Fruit fly (Drosophila melanogaster) whole organism, embryonic: ENCODE results near the gene CG33934.

Source experiments
- CG10147 ChIP-seq: fragments of 200-800 bp; sonication (Bioruptor generic); optimal IDR thresholded peaks from 2 replicates; lab custom pipeline; 2019; ENCODE audit warnings: missing biosample characterization, mild to moderate bottlenecking, missing genetic modification characterization, moderate library complexity
- CG11398 ChIP-seq: fragments of 200-800 bp; sonication (Bioruptor generic); optimal IDR thresholded peaks from 2 replicates; lab custom pipeline; 2016; ENCODE audit warnings: missing biosample characterization, missing genetic modification characterization
- CG12071 ChIP-seq: fragments of 200-800 bp; sonication (Bioruptor generic); optimal IDR thresholded peaks from 3 replicates; lab custom pipeline; 2018; ENCODE audit warnings: missing biosample characterization, mild to moderate bottlenecking, missing genetic modification characterization
- CG12744 ChIP-seq: fragments of 200-800 bp; sonication (Bioruptor generic); optimal IDR thresholded peaks from 2 replicates; lab custom pipeline; 2016; ENCODE audit warnings: missing biosample characterization, missing genetic modification characterization
- CG13296 ChIP-seq: fragments of 200-800 bp; sonication (Bioruptor generic); optimal IDR thresholded peaks from 3 replicates; lab custom pipeline; 2018; ENCODE audit warnings: missing biosample characterization, mild to moderate bottlenecking, missing genetic modification characterization
- CG17802 ChIP-seq: fragments of 200-800 bp; sonication (Bioruptor generic); optimal IDR thresholded peaks from 2 replicates; lab custom pipeline; 2018; ENCODE audit warnings: missing biosample characterization, mild to moderate bottlenecking, missing genetic modification characterization, moderate library complexity
- CG2712 ChIP-seq: fragments of 200-800 bp; optimal IDR thresholded peaks from 3 replicates; lab custom pipeline; 2019; ENCODE audit warnings: missing biosample characterization, mild to moderate bottlenecking, missing genetic modification characterization, moderate library complexity
- CG31224 ChIP-seq: fragments of 200-800 bp; sonication (Bioruptor generic); IDR thresholded peaks from 2 replicates; pipeline ENCODE4 v1.3.6; 2022; ENCODE audit warnings: missing biosample characterization, missing genetic modification characterization
- CG33213 ChIP-seq: fragments of 200-800 bp; sonication (Bioruptor generic); optimal IDR thresholded peaks from 3 replicates; lab custom pipeline; 2016; ENCODE audit warnings: missing biosample characterization, missing genetic modification characterization
- CG3407 ChIP-seq: fragments of 200-800 bp; sonication (Bioruptor generic); optimal IDR thresholded peaks from 2 replicates; lab custom pipeline; 2018; ENCODE audit warnings: missing biosample characterization, mild to moderate bottlenecking, missing genetic modification characterization
- CG34422 ChIP-seq: fragments of 200-800 bp; sonication (Bioruptor generic); IDR thresholded peaks from 3 replicates; pipeline ENCODE4 v1.3.6; 2022; ENCODE audit warnings: missing biosample characterization, missing genetic modification characterization
- CG3838 ChIP-seq: fragments of 200-800 bp; sonication (Bioruptor generic); optimal IDR thresholded peaks from 3 replicates; lab custom pipeline; 2016; ENCODE audit warnings: missing biosample characterization, missing genetic modification characterization
- CG4404 ChIP-seq: fragments of 200-800 bp; sonication (Bioruptor generic); IDR thresholded peaks from 2 replicates; pipeline ENCODE4 v1.3.6; 2022; ENCODE audit warnings: missing biosample characterization, missing genetic modification characterization
- CG7271 ChIP-seq: fragments of 200-800 bp; sonication (Bioruptor generic); optimal IDR thresholded peaks from 2 replicates; lab custom pipeline; 2018; ENCODE audit warnings: missing biosample characterization, mild to moderate bottlenecking, missing genetic modification characterization, moderate library complexity
- CG7839 ChIP-seq: fragments of 200-800 bp; sonication (Bioruptor generic); optimal IDR thresholded peaks from 3 replicates; lab custom pipeline; 2018; ENCODE audit warnings: missing biosample characterization, mild to moderate bottlenecking, missing genetic modification characterization, moderate library complexity
- CG8388 ChIP-seq: fragments of 200-800 bp; sonication (Bioruptor generic); optimal IDR thresholded peaks from 2 replicates; lab custom pipeline; 2019; ENCODE audit warnings: missing biosample characterization, mild to moderate bottlenecking, missing genetic modification characterization, moderate library complexity
- CG9609 ChIP-seq: fragments of 200-800 bp; sonication (Bioruptor generic); optimal IDR thresholded peaks from 3 replicates; lab custom pipeline; 2016; ENCODE audit warnings: missing biosample characterization, missing genetic modification characterization
- CG9932 ChIP-seq: fragments of 200-800 bp; sonication (Bioruptor generic); IDR thresholded peaks from 2 replicates; pipeline ENCODE4 v1.3.6; 2022; ENCODE audit warnings: missing biosample characterization, missing genetic modification characterization
- D ChIP-seq, 2 experiments: fragments of 200-800 bp in 1 of 2; fragments of >200 bp in 1 of 2; sonication (Bioruptor generic) in 1 of 2; optimal IDR thresholded peaks; 2 replicates in 1 of 2; 3 replicates in 1 of 2; lab custom pipeline; 2017; ENCODE audit warnings: mild to moderate bottlenecking in 1 of 2, missing biosample characterization in 1 of 2, missing genetic modification characterization in 1 of 2, missing genetic modification reagents in 1 of 2
- Dfd ChIP-seq, 2 experiments: fragments of >200 bp; optimal IDR thresholded peaks; 2 replicates each; lab custom pipeline; 2017; ENCODE audit warnings: missing biosample characterization in 2 of 2, missing genetic modification characterization in 2 of 2
- Dp ChIP-seq: fragments of 200-800 bp; sonication (Bioruptor generic); optimal IDR thresholded peaks from 2 replicates; lab custom pipeline; 2018; ENCODE audit warnings: missing biosample characterization, mild to moderate bottlenecking, missing genetic modification characterization, moderate library complexity
- Ets97D ChIP-seq: fragments of 200-800 bp; sonication (Bioruptor generic); optimal IDR thresholded peaks from 3 replicates; lab custom pipeline; 2016; ENCODE audit warnings: missing biosample characterization, missing genetic modification characterization
- H2.0 ChIP-seq: fragments of 200-800 bp; sonication (Bioruptor generic); IDR thresholded peaks from 2 replicates; pipeline ENCODE4 v1.3.6; 2022; ENCODE audit warnings: missing biosample characterization, missing genetic modification characterization
- HLH3B ChIP-seq: fragments of 200-800 bp; sonication (Bioruptor generic); IDR thresholded peaks from 2 replicates; pipeline ENCODE4 v1.3.6; 2022; ENCODE audit warnings: missing biosample characterization, missing genetic modification characterization
- HmgD ChIP-seq: fragments of 200-800 bp; sonication (Bioruptor generic); optimal IDR thresholded peaks from 3 replicates; lab custom pipeline; 2016; ENCODE audit warnings: missing biosample characterization, missing genetic modification characterization
- Hmr ChIP-seq: fragments of 200-800 bp; sonication (Bioruptor generic); optimal IDR thresholded peaks from 3 replicates; lab custom pipeline; 2017; ENCODE audit warnings: mild to moderate bottlenecking, missing biosample characterization, missing genetic modification reagents, missing genetic modification characterization
- Meics ChIP-seq: fragments of 200-800 bp; sonication (Bioruptor generic); optimal IDR thresholded peaks from 2 replicates; lab custom pipeline; 2017; ENCODE audit warnings: missing biosample characterization, mild to moderate bottlenecking, missing genetic modification characterization
- Neu2 ChIP-seq: fragments of 200-800 bp; sonication (Bioruptor generic); optimal IDR thresholded peaks from 3 replicates; lab custom pipeline; 2016; ENCODE audit warnings: missing biosample characterization, missing genetic modification characterization, borderline replicate concordance
- Nf-YC ChIP-seq: fragments of 200-800 bp; optimal IDR thresholded peaks from 3 replicates; lab custom pipeline; 2019; ENCODE audit warnings: missing biosample characterization, mild to moderate bottlenecking, missing genetic modification characterization, moderate library complexity
- Side ChIP-seq: fragments of 200-800 bp; sonication (Bioruptor generic); optimal IDR thresholded peaks from 2 replicates; lab custom pipeline; 2016; ENCODE audit warnings: missing biosample characterization, missing genetic modification characterization
- Six4 ChIP-seq: fragments of 200-800 bp; sonication (Bioruptor generic); optimal IDR thresholded peaks from 2 replicates; lab custom pipeline; 2016; ENCODE audit warnings: missing biosample characterization, missing genetic modification characterization
- ac ChIP-seq: fragments of 200-800 bp; sonication (Bioruptor generic); optimal IDR thresholded peaks from 3 replicates; lab custom pipeline; 2017; ENCODE audit warnings: missing biosample characterization, mild to moderate bottlenecking, missing genetic modification characterization
- al ChIP-seq: fragments of 200-800 bp; sonication (Bioruptor generic); IDR thresholded peaks from 2 replicates; pipeline ENCODE4 v1.3.6; 2022; ENCODE audit warnings: missing biosample characterization, missing genetic modification characterization
- btn ChIP-seq: fragments of 200-800 bp; sonication (Bioruptor generic); optimal IDR thresholded peaks from 2 replicates; lab custom pipeline; 2016; ENCODE audit warnings: missing biosample characterization, missing genetic modification characterization
- cato ChIP-seq: fragments of 200-800 bp; sonication (Bioruptor generic); optimal IDR thresholded peaks from 2 replicates; lab custom pipeline; 2016; ENCODE audit warnings: missing biosample characterization, missing genetic modification characterization, borderline replicate concordance
- chm ChIP-seq: fragments of 200-800 bp; sonication (Bioruptor generic); IDR thresholded peaks from 2 replicates; pipeline ENCODE4 v1.3.6; 2022; ENCODE audit warnings: missing biosample characterization, missing genetic modification characterization
- croc ChIP-seq: fragments of 200-800 bp; sonication (Bioruptor generic); conservative IDR thresholded peaks from 3 replicates; pipeline ENCODE4 v1.3.6; 2022; ENCODE audit warnings: missing biosample characterization, missing genetic modification characterization
- esg ChIP-seq: fragments of 200-800 bp; sonication (Bioruptor generic); conservative IDR thresholded peaks from 2 replicates; pipeline ENCODE4 v1.3.6; 2022; ENCODE audit warnings: missing biosample characterization, missing genetic modification characterization
- gcm2 ChIP-seq: fragments of 200-800 bp; sonication (Bioruptor generic); optimal IDR thresholded peaks from 2 replicates; lab custom pipeline; 2016; ENCODE audit warnings: missing biosample characterization, missing genetic modification characterization
- hbn ChIP-seq: fragments of 200-800 bp; sonication (Bioruptor generic); IDR thresholded peaks from 2 replicates; pipeline ENCODE4 v1.3.6; 2022; ENCODE audit warnings: missing biosample characterization, missing genetic modification characterization; ENCODE audit not compliant: partially characterized antibody
- jigr1 ChIP-seq: fragments of 200-800 bp; sonication (Bioruptor generic); IDR thresholded peaks from 3 replicates; pipeline ENCODE4 v1.3.6; 2022; ENCODE audit warnings: missing biosample characterization, missing genetic modification characterization
- kah ChIP-seq: fragments of 200-800 bp; sonication (Bioruptor generic); optimal IDR thresholded peaks from 2 replicates; lab custom pipeline; 2018; ENCODE audit warnings: missing biosample characterization, mild to moderate bottlenecking, missing genetic modification characterization
- ken ChIP-seq: fragments of 200-800 bp; sonication (Bioruptor generic); IDR thresholded peaks from 3 replicates; pipeline ENCODE4 v1.3.6; 2022; ENCODE audit warnings: missing biosample characterization, missing genetic modification characterization
- nerfin-1 ChIP-seq: fragments of 200-800 bp; sonication (Bioruptor generic); optimal IDR thresholded peaks from 3 replicates; lab custom pipeline; 2019; ENCODE audit warnings: missing biosample characterization, mild to moderate bottlenecking, missing genetic modification characterization, moderate library complexity
- pfk ChIP-seq: fragments of 200-800 bp; sonication (Bioruptor generic); optimal IDR thresholded peaks from 2 replicates; lab custom pipeline; 2018; ENCODE audit warnings: missing biosample characterization, mild to moderate bottlenecking, missing genetic modification characterization, moderate library complexity
- shn ChIP-seq: fragments of 200-800 bp; sonication (Bioruptor generic); optimal IDR thresholded peaks from 3 replicates; lab custom pipeline; 2016; ENCODE audit warnings: missing biosample characterization, missing genetic modification characterization
- slp2 ChIP-seq: fragments of 200-800 bp; sonication (Bioruptor generic); optimal IDR thresholded peaks from 2 replicates; lab custom pipeline; 2016; ENCODE audit warnings: missing biosample characterization, missing genetic modification characterization
- twi ChIP-seq: fragments of 200-800 bp; optimal IDR thresholded peaks from 2 replicates; lab custom pipeline; 2019; ENCODE audit warnings: missing biosample characterization, mild to moderate bottlenecking, missing genetic modification characterization, moderate library complexity
- vvl ChIP-seq: fragments of 200-800 bp; sonication (Bioruptor generic); IDR thresholded peaks from 2 replicates; pipeline ENCODE4 v1.3.6; 2022; ENCODE audit warnings: missing biosample characterization, missing genetic modification characterization
- wdn ChIP-seq: fragments of 200-800 bp; sonication (Bioruptor generic); IDR thresholded peaks from 2 replicates; pipeline ENCODE4 v1.3.6; 2022; ENCODE audit warnings: missing biosample characterization, missing genetic modification characterization
- yki ChIP-seq: fragments of >200 bp; optimal IDR thresholded peaks from 3 replicates; lab custom pipeline; 2018

Gene CG33934

DNA sequence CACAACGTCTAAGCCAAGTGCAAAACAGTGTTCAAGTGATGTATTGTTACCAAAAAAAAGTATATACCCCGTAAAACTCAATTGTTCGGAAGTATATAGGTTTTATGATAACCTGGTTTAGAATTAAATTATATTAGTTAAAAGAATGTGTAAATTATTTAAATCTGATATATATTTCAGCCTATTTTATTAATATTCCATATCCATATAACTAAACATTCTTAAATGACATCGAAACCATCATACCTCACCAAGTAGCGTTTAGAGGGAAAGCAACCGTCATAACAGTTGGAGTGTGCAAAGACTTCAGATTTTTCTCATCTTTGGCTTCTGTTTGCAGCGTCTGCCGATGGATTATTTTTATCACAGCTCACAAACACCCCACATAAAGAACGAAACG, 43.1 kb upstream of the CG33934 start (continued):
- TF ChIP-seq jigr1 (GFP tag; lab: Robert Waterston, UW) = peak; percentile 71; the same call in 1 of the 3 replicates
- TF ChIP-seq HLH3B (GFP tag; lab: Robert Waterston, UW) = peak; percentile 84
- peak; percentile 45 for TF ChIP-seq Nf-YC
- no peak for TF ChIP-seq yki (lab: Kevin White, UChicago)
- TF ChIP-seq CG33213 (GFP tag; lab: Kevin White, UChicago) = no peak
- TF ChIP-seq wdn = 0 out of 2 replicates have a peak, but pooled peaks have one; percentile 34
- peak; percentile 92 for TF ChIP-seq vvl (GFP tag; lab: Robert Waterston, UW)
- peak; percentile 78 for TF ChIP-seq Meics (GFP tag; lab: Kevin White, UChicago)
- no peak for TF ChIP-seq btn (GFP tag; lab: Kevin White, UChicago)
- TF ChIP-seq CG9932 (GFP tag; lab: Robert Waterston, UW) = peak; percentile 77
- peak; percentile 70 for TF ChIP-seq nerfin-1 (tag; lab: Kevin White, UChicago)
- TF ChIP-seq Dfd (GFP tag; optimal IDR thresholded peaks at IDR 0.05; lab: Kevin White, UChicago) = no peak
- TF ChIP-seq slp2 (GFP tag; lab: Kevin White, UChicago) = no peak
- TF ChIP-seq gcm2 (GFP tag; lab: Kevin White, UChicago) = no peak
- peak; percentile 76 for TF ChIP-seq CG10147 (GFP tag; lab: Kevin White, UChicago)
- TF ChIP-seq twi = peak; percentile 67
- no peak for TF ChIP-seq Dp (GFP tag; lab: Kevin White, UChicago)
- no peak for TF ChIP-seq Ets97D (GFP tag; lab: Kevin White, UChicago)
- peak; percentile 61; the same call in 1 of the 2 replicates for TF ChIP-seq chm (GFP tag; lab: Robert Waterston, UW)
- TF ChIP-seq CG13296 (GFP tag; lab: Kevin White, UChicago) = peak; percentile 70
- TF ChIP-seq Neu2 (GFP tag; lab: Kevin White, UChicago) = no peak
- no peak for TF ChIP-seq CG17802 (tag; lab: Kevin White, UChicago)
- no peak for TF ChIP-seq CG12744 (GFP tag; lab: Kevin White, UChicago)
- TF ChIP-seq CG3407 (GFP tag; lab: Kevin White, UChicago) = peak; percentile 67
- TF ChIP-seq CG8388 (GFP tag; lab: Kevin White, UChicago) = peak; percentile 88
- no peak for TF ChIP-seq CG3838 (GFP tag; lab: Kevin White, UChicago)
- peak; percentile 70 for TF ChIP-seq H2.0 (GFP tag; lab: Robert Waterston, UW)
- no peak for TF ChIP-seq Side (GFP tag; lab: Kevin White, UChicago)
- TF ChIP-seq HmgD (GFP tag; lab: Kevin White, UChicago) = no peak
- peak; percentile 89 for TF ChIP-seq CG7839 (tag; lab: Kevin White, UChicago)
- peak; percentile 45; the same call in 1 of the 3 replicates for TF ChIP-seq ken (GFP tag; lab: Robert Waterston, UW)
- no peak for TF ChIP-seq D (optimal IDR thresholded peaks at IDR 0.05; lab: Kevin White, UChicago)
- peak; percentile 78 for TF ChIP-seq D (GFP tag; optimal IDR thresholded peaks at IDR 0.05; lab: Kevin White, UChicago)
- peak; percentile 58 for TF ChIP-seq Six4 (GFP tag; lab: Kevin White, UChicago)
- TF ChIP-seq CG9609 (GFP tag; lab: Kevin White, UChicago) = no peak
- TF ChIP-seq cato (GFP tag; lab: Kevin White, UChicago) = peak; percentile 11
- peak; percentile 25 for TF ChIP-seq CG12071 (GFP tag; lab: Kevin White, UChicago)
- no peak for TF ChIP-seq shn (GFP tag; lab: Kevin White, UChicago)
- TF ChIP-seq CG34422 (GFP tag; lab: Robert Waterston, UW) = peak; percentile 83
- peak; percentile 79 for TF ChIP-seq CG7271 (tag; lab: Kevin White, UChicago)
- peak; percentile 83 for TF ChIP-seq CG4404 (GFP tag; lab: Robert Waterston, UW)
- peak; percentile 82 for TF ChIP-seq Hmr (GFP tag; lab: Kevin White, UChicago)
- no peak for TF ChIP-seq CG11398 (GFP tag; lab: Kevin White, UChicago)
- peak; percentile 62 for TF ChIP-seq CG31224
- TF ChIP-seq esg (GFP tag; lab: Robert Waterston, UW) = peak; percentile 78
- TF ChIP-seq croc (GFP tag; lab: Robert Waterston, UW) = peak; percentile 42; the same call in 2 of the 3 replicates
- peak; percentile 64 for TF ChIP-seq al
- TF ChIP-seq ac (GFP tag; lab: Kevin White, UChicago) = no peak
- peak; percentile 93 for TF ChIP-seq CG2712 (tag; lab: Kevin White, UChicago)
- peak; percentile 39 for TF ChIP-seq kah (GFP tag; lab: Kevin White, UChicago)
- TF ChIP-seq hbn = no peak
- TF ChIP-seq pfk = no peak
